Fruit fly (Drosophila melanogaster) whole organism, embryonic: Measurements from ENCODE around the gene CG13056.
A peak's percentile ranks its signal among the peaks of the same experiment; 100 is the strongest.

Experiments
- CG10462 ChIP-seq: fragments of 200-800 bp; sonication (Bioruptor generic); optimal IDR thresholded peaks from 2 replicates; lab custom pipeline; 2016; ENCODE audit warnings: missing biosample characterization, missing genetic modification characterization
- CG12299 ChIP-seq: fragments of 200-800 bp; sonication (Bioruptor generic); optimal IDR thresholded peaks from 2 replicates; lab custom pipeline; 2018; ENCODE audit warnings: missing biosample characterization, mild to moderate bottlenecking, missing genetic modification characterization
- CG15601 ChIP-seq: fragments of 200-800 bp; sonication (Bioruptor generic); optimal IDR thresholded peaks from 3 replicates; lab custom pipeline; 2019; ENCODE audit warnings: missing biosample characterization, mild to moderate bottlenecking, missing genetic modification characterization, moderate library complexity
- CG1647 ChIP-seq: fragments of 200-800 bp; sonication (Bioruptor generic); optimal IDR thresholded peaks from 3 replicates; lab custom pipeline; 2016; ENCODE audit warnings: missing biosample characterization, missing genetic modification characterization
- CG16813 ChIP-seq: fragments of 200-800 bp; sonication (Bioruptor generic); IDR thresholded peaks from 3 replicates; pipeline ENCODE4 v1.3.6; 2022; ENCODE audit warnings: missing biosample characterization, missing genetic modification characterization; ENCODE audit not compliant: partially characterized antibody
- CG2202 ChIP-seq: fragments of 200-800 bp; sonication (Bioruptor generic); optimal IDR thresholded peaks from 2 replicates; lab custom pipeline; 2018; ENCODE audit warnings: missing biosample characterization, mild to moderate bottlenecking, missing genetic modification characterization
- CG30020 ChIP-seq: fragments of 200-800 bp; optimal IDR thresholded peaks from 2 replicates; lab custom pipeline; 2019; ENCODE audit warnings: missing biosample characterization, mild to moderate bottlenecking, missing genetic modification characterization, moderate library complexity
- CG31224 ChIP-seq: fragments of 200-800 bp; sonication (Bioruptor generic); IDR thresholded peaks from 2 replicates; pipeline ENCODE4 v1.3.6; 2022; ENCODE audit warnings: missing biosample characterization, missing genetic modification characterization
- CG3838 ChIP-seq: fragments of 200-800 bp; sonication (Bioruptor generic); optimal IDR thresholded peaks from 3 replicates; lab custom pipeline; 2016; ENCODE audit warnings: missing biosample characterization, missing genetic modification characterization
- CG4282 ChIP-seq: fragments of 200-800 bp; sonication (Bioruptor generic); optimal IDR thresholded peaks from 2 replicates; lab custom pipeline; 2016; ENCODE audit warnings: missing biosample characterization, missing genetic modification characterization
- CG8924 ChIP-seq: fragments of 200-800 bp; optimal IDR thresholded peaks from 3 replicates; lab custom pipeline; 2019; ENCODE audit warnings: missing biosample characterization, mild to moderate bottlenecking, missing genetic modification characterization, moderate library complexity
- CG9437 ChIP-seq: fragments of 200-800 bp; sonication (Bioruptor generic); optimal IDR thresholded peaks from 2 replicates; lab custom pipeline; 2018; ENCODE audit warnings: missing biosample characterization, mild to moderate bottlenecking, missing genetic modification characterization
- CG9727 ChIP-seq: fragments of 200-800 bp; sonication (Bioruptor generic); optimal IDR thresholded peaks from 3 replicates; lab custom pipeline; 2017; ENCODE audit warnings: missing biosample characterization, mild to moderate bottlenecking, missing genetic modification characterization
- CG9817 ChIP-seq: fragments of 200-800 bp; sonication (Bioruptor generic); optimal IDR thresholded peaks from 2 replicates; lab custom pipeline; 2018; ENCODE audit warnings: missing biosample characterization, mild to moderate bottlenecking, missing genetic modification characterization, moderate library complexity
- Dad ChIP-seq: fragments of 200-800 bp; sonication (Bioruptor generic); optimal IDR thresholded peaks from 3 replicates; lab custom pipeline; 2016; ENCODE audit warnings: missing biosample characterization, missing genetic modification characterization
- Fer1 ChIP-seq: fragments of 200-800 bp; sonication (Bioruptor generic); optimal IDR thresholded peaks from 2 replicates; lab custom pipeline; 2017; ENCODE audit warnings: missing biosample characterization, mild to moderate bottlenecking, missing genetic modification characterization
- H15 ChIP-seq: fragments of 200-800 bp; sonication (Bioruptor generic); IDR thresholded peaks from 3 replicates; pipeline ENCODE4 v1.3.6; 2022; ENCODE audit warnings: missing biosample characterization, missing genetic modification characterization
- Hmr ChIP-seq: fragments of 200-800 bp; sonication (Bioruptor generic); optimal IDR thresholded peaks from 3 replicates; lab custom pipeline; 2017; ENCODE audit warnings: mild to moderate bottlenecking, missing biosample characterization, missing genetic modification reagents, missing genetic modification characterization
- Opbp ChIP-seq: fragments of 200-800 bp; sonication (Bioruptor generic); IDR thresholded peaks from 3 replicates; pipeline ENCODE4 v1.3.6; 2022; ENCODE audit warnings: missing biosample characterization, missing genetic modification characterization; ENCODE audit not compliant: partially characterized antibody
- Poxn ChIP-seq: fragments of 200-800 bp; sonication (Bioruptor generic); IDR thresholded peaks from 2 replicates; pipeline ENCODE4 v1.3.6; 2022; ENCODE audit warnings: missing biosample characterization, missing genetic modification characterization
- Ptx1 ChIP-seq: fragments of 200-800 bp; sonication (Bioruptor generic); IDR thresholded peaks from 2 replicates; pipeline ENCODE4 v1.3.6; 2022; ENCODE audit warnings: missing biosample characterization, missing genetic modification characterization
- Xbp1 ChIP-seq: fragments of 200-800 bp; sonication (Bioruptor generic); optimal IDR thresholded peaks from 3 replicates; lab custom pipeline; 2016; ENCODE audit warnings: missing biosample characterization, mild to moderate bottlenecking, missing genetic modification characterization
- ap ChIP-seq: fragments of 200-800 bp; sonication (Bioruptor generic); IDR thresholded peaks from 2 replicates; pipeline ENCODE4 v1.3.6; 2022; ENCODE audit warnings: missing biosample characterization, missing genetic modification characterization
- bcd ChIP-seq: fragments of 200-800 bp; sonication (Bioruptor generic); optimal IDR thresholded peaks from 2 replicates; lab custom pipeline; 2017; ENCODE audit warnings: missing biosample characterization, mild to moderate bottlenecking, missing genetic modification characterization
- bsh ChIP-seq, 2 experiments: fragments of 200-800 bp; sonication (Bioruptor generic); optimal IDR thresholded peaks; 2 replicates each; lab custom pipeline; 2017 to 2018; ENCODE audit warnings: mild to moderate bottlenecking in 2 of 2, missing biosample characterization in 2 of 2, missing genetic modification characterization in 2 of 2, moderate library complexity in 1 of 2
- btn ChIP-seq: fragments of 200-800 bp; sonication (Bioruptor generic); optimal IDR thresholded peaks from 2 replicates; lab custom pipeline; 2016; ENCODE audit warnings: missing biosample characterization, missing genetic modification characterization
- crc ChIP-seq: fragments of 200-800 bp; sonication (Bioruptor generic); optimal IDR thresholded peaks from 2 replicates; lab custom pipeline; 2016; ENCODE audit warnings: missing biosample characterization, missing genetic modification characterization
- cwo ChIP-seq: fragments of 200-800 bp; sonication (Bioruptor generic); optimal IDR thresholded peaks from 3 replicates; lab custom pipeline; 2017; ENCODE audit warnings: missing biosample characterization, missing genetic modification characterization, mild to moderate bottlenecking, moderate library complexity, missing genetic modification reagents
- dysf ChIP-seq: fragments of 200-800 bp; sonication (Bioruptor generic); IDR thresholded peaks from 3 replicates; pipeline ENCODE4 v1.3.6; 2022; ENCODE audit warnings: missing biosample characterization, missing genetic modification characterization
- ewg ChIP-seq: fragments of 200-800 bp; sonication (Bioruptor generic); optimal IDR thresholded peaks from 3 replicates; lab custom pipeline; 2017; ENCODE audit warnings: mild to moderate bottlenecking, missing biosample characterization, missing genetic modification reagents, missing genetic modification characterization
- exex ChIP-seq: fragments of 200-800 bp; sonication (Bioruptor generic); optimal IDR thresholded peaks from 4 replicates; lab custom pipeline; 2018; ENCODE audit warnings: missing biosample characterization, mild to moderate bottlenecking, missing genetic modification characterization, moderate library complexity
- gcm2 ChIP-seq: fragments of 200-800 bp; sonication (Bioruptor generic); optimal IDR thresholded peaks from 2 replicates; lab custom pipeline; 2016; ENCODE audit warnings: missing biosample characterization, missing genetic modification characterization
- grn ChIP-seq: fragments of 200-800 bp; sonication (Bioruptor generic); optimal IDR thresholded peaks from 3 replicates; lab custom pipeline; 2017; ENCODE audit warnings: missing biosample characterization, missing genetic modification characterization
- gro ChIP-seq: fragments of 200-800 bp; sonication (Bioruptor generic); optimal IDR thresholded peaks from 2 replicates; lab custom pipeline; 2016; ENCODE audit warnings: missing biosample characterization, missing genetic modification characterization
- hth ChIP-seq: fragments of >200 bp; optimal IDR thresholded peaks from 2 replicates; lab custom pipeline; 2017; ENCODE audit warnings: inconsistent platforms
- jigr1 ChIP-seq: fragments of 200-800 bp; sonication (Bioruptor generic); IDR thresholded peaks from 3 replicates; pipeline ENCODE4 v1.3.6; 2022; ENCODE audit warnings: missing biosample characterization, missing genetic modification characterization
- lab ChIP-seq: fragments of 200-800 bp; sonication (Bioruptor generic); optimal IDR thresholded peaks from 3 replicates; lab custom pipeline; 2017; ENCODE audit warnings: missing biosample characterization, missing genetic modification characterization, mild to moderate bottlenecking, moderate library complexity, missing genetic modification reagents
- nerfin-1 ChIP-seq: fragments of 200-800 bp; sonication (Bioruptor generic); optimal IDR thresholded peaks from 3 replicates; lab custom pipeline; 2019; ENCODE audit warnings: missing biosample characterization, mild to moderate bottlenecking, missing genetic modification characterization, moderate library complexity
- peb ChIP-seq: fragments of 200-800 bp; sonication (Bioruptor generic); IDR thresholded peaks from 2 replicates; pipeline ENCODE4 v1.3.6; 2022; ENCODE audit warnings: missing biosample characterization, missing genetic modification characterization
- pros ChIP-seq: fragments of 200-800 bp; sonication (Bioruptor generic); optimal IDR thresholded peaks from 3 replicates; lab custom pipeline; 2019; ENCODE audit warnings: missing biosample characterization, mild to moderate bottlenecking, missing genetic modification characterization, moderate library complexity
- schlank ChIP-seq: fragments of 200-800 bp; sonication (Bioruptor generic); optimal IDR thresholded peaks from 2 replicates; lab custom pipeline; 2018; ENCODE audit warnings: missing biosample characterization, mild to moderate bottlenecking, missing genetic modification characterization
- sens ChIP-seq: fragments of 200-800 bp; sonication (Bioruptor generic); peaks from one replicate; lab custom pipeline; 2016; ENCODE audit warnings: missing biosample characterization, missing genetic modification characterization
- sim ChIP-seq: fragments of 200-800 bp; sonication (Bioruptor generic); IDR thresholded peaks from 2 replicates; pipeline ENCODE4 v1.3.6; 2022; ENCODE audit warnings: missing biosample characterization, missing genetic modification characterization
- slbo ChIP-seq: fragments of 200-800 bp; sonication (Bioruptor generic); IDR thresholded peaks from 2 replicates; pipeline ENCODE4 v1.3.6; 2022; ENCODE audit warnings: missing biosample characterization, missing genetic modification characterization
- ssp ChIP-seq: fragments of 200-800 bp; sonication (Bioruptor generic); IDR thresholded peaks from 2 replicates; pipeline ENCODE4 v1.3.6; 2022; ENCODE audit warnings: missing biosample characterization, missing genetic modification characterization
- tna ChIP-seq: fragments of 200-800 bp; sonication (Bioruptor generic); IDR thresholded peaks from 2 replicates; pipeline ENCODE4 v1.3.6; 2022; ENCODE audit warnings: missing biosample characterization, missing genetic modification characterization; ENCODE audit not compliant: partially characterized antibody
- ttk ChIP-seq: fragments of 200-800 bp; sonication (Bioruptor generic); IDR thresholded peaks from 2 replicates; pipeline ENCODE4 v2.1.2; 2022; ENCODE audit warnings: missing biosample characterization, missing genetic modification characterization
- twi ChIP-seq: fragments of 200-800 bp; optimal IDR thresholded peaks from 2 replicates; lab custom pipeline; 2019; ENCODE audit warnings: missing biosample characterization, mild to moderate bottlenecking, missing genetic modification characterization, moderate library complexity
- zfh1 ChIP-seq: fragments of 200-800 bp; sonication (Bioruptor generic); IDR thresholded peaks from 3 replicates; pipeline ENCODE4 v1.3.6; 2022; ENCODE audit warnings: missing biosample characterization, missing genetic modification characterization

The CG13056 gene

dm6 chr3L:16377768-16378764, 45.0 kb downstream of the CG13056 start, which contains the start of gene roq (continued):
- peak; percentile 1 for TF ChIP-seq CG12299 (tag; lab: Kevin White, UChicago)
- TF ChIP-seq Dad (GFP tag; lab: Kevin White, UChicago): no peak
- no peak for TF ChIP-seq H15
- TF ChIP-seq Hmr (GFP tag; lab: Kevin White, UChicago): no peak
- TF ChIP-seq crc: no peak
- peak; percentile 65; the same call in 2 of the 3 replicates for TF ChIP-seq Opbp (GFP tag; lab: Robert Waterston, UW)
- no peak for TF ChIP-seq bcd
- peak; percentile 1 for TF ChIP-seq Xbp1
- TF ChIP-seq ssp (GFP tag; lab: Robert Waterston, UW): no peak; the same call in 1 of the 2 replicates
- no peak for TF ChIP-seq jigr1 (GFP tag; lab: Robert Waterston, UW)
- TF ChIP-seq ttk (GFP tag; lab: Robert Waterston, UW): no peak
- peak; percentile 26 for TF ChIP-seq exex
- TF ChIP-seq Fer1: no peak
- peak; percentile 95 for TF ChIP-seq CG9437
- no peak for TF ChIP-seq Ptx1 (GFP tag; lab: Robert Waterston, UW)
- no peak for TF ChIP-seq CG1647
- TF ChIP-seq CG16813 (GFP tag; lab: Robert Waterston, UW): peak; percentile 42; the same call in 2 of the 3 replicates
- no peak for TF ChIP-seq dysf (GFP tag; lab: Robert Waterston, UW)
- no peak for TF ChIP-seq CG4282 (GFP tag; lab: Kevin White, UChicago)
- TF ChIP-seq schlank (tag; lab: Kevin White, UChicago): no peak
- no peak for TF ChIP-seq ap (GFP tag; lab: Robert Waterston, UW)
- no peak for TF ChIP-seq CG9817 (tag; lab: Kevin White, UChicago)
- no peak for TF ChIP-seq gcm2 (GFP tag; lab: Kevin White, UChicago)
- TF ChIP-seq pros (GFP tag; lab: Kevin White, UChicago): no peak
- TF ChIP-seq bsh (GFP tag; optimal IDR thresholded peaks at IDR 0.05; lab: Kevin White, UChicago): peak in 1 of 2 experiments; percentile 27
- peak; percentile 26 for TF ChIP-seq CG8924
- TF ChIP-seq CG31224 (GFP tag; lab: Robert Waterston, UW): no peak
- TF ChIP-seq slbo (GFP tag; lab: Robert Waterston, UW): no peak
- no peak for TF ChIP-seq CG3838
- TF ChIP-seq peb: no peak
- peak; percentile 4 for TF ChIP-seq twi (tag; lab: Kevin White, UChicago)
- peak; percentile 46 for TF ChIP-seq tna (GFP tag; lab: Robert Waterston, UW)
- no peak for TF ChIP-seq CG10462 (GFP tag; lab: Kevin White, UChicago)
- no peak for TF ChIP-seq sim (GFP tag; lab: Robert Waterston, UW)
- no peak for TF ChIP-seq Poxn (GFP tag; lab: Robert Waterston, UW)
- peak; percentile 91 for TF ChIP-seq grn (GFP tag; lab: Kevin White, UChicago)
- no peak for TF ChIP-seq nerfin-1 (tag; lab: Kevin White, UChicago)
- no peak for TF ChIP-seq hth (lab: Kevin White, UChicago)
- no peak for TF ChIP-seq CG2202 (tag; lab: Kevin White, UChicago)
- no peak for TF ChIP-seq CG9727 (GFP tag; lab: Kevin White, UChicago)
- no peak for TF ChIP-seq ewg (GFP tag; lab: Kevin White, UChicago)
- no peak for TF ChIP-seq zfh1 (GFP tag; lab: Robert Waterston, UW)
- peak; percentile 74 for TF ChIP-seq sens (GFP tag; lab: Kevin White, UChicago)
- TF ChIP-seq cwo (GFP tag; lab: Kevin White, UChicago): no peak
- no peak for TF ChIP-seq btn (GFP tag; lab: Kevin White, UChicago)
- peak; percentile 3 for TF ChIP-seq CG30020 (tag; lab: Kevin White, UChicago)
- TF ChIP-seq CG15601 (tag; lab: Kevin White, UChicago): peak; percentile 8
- TF ChIP-seq lab (GFP tag; lab: Kevin White, UChicago): no peak
- TF ChIP-seq gro (GFP tag; lab: Kevin White, UChicago): no peak
